Worm (Caenorhabditis elegans) whole organism, young adult: ENCODE results near the gene C49C8.2.
A peak's percentile ranks its signal among the peaks of the same experiment; 100 is the strongest.

ENCODE experiments used
- C17E4.6 ChIP-seq: fragments of 200-800 bp; sonication (Bioruptor generic); IDR thresholded peaks from 2 replicates; pipeline ENCODE4 v1.3.6; 2022; ENCODE audit warnings: missing genetic modification reagents, missing genetic modification characterization, missing compliant biosample characterization
- D2030.7 ChIP-seq: fragments of 200-800 bp; sonication (Bioruptor generic); IDR thresholded peaks from 2 replicates; pipeline ENCODE4 v1.3.6; 2022; ENCODE audit warnings: missing genetic modification reagents, missing genetic modification characterization, missing compliant biosample characterization
- F23B12.7 ChIP-seq: sonication (generic microtip); optimal IDR thresholded peaks from 2 replicates; lab custom pipeline; 2017; ENCODE audit warnings: missing genetic modification characterization, mild to moderate bottlenecking, missing compliant biosample characterization, antibody characterized with exemption, moderate library complexity; ENCODE audit not compliant: insufficient read depth
- F52B5.7 ChIP-seq: sonication (generic microtip); optimal IDR thresholded peaks from 2 replicates; lab custom pipeline; 2016; ENCODE audit warnings: mild to moderate bottlenecking, missing genetic modification characterization, missing compliant biosample characterization
- K12H6.12 ChIP-seq: fragments of 200-800 bp; sonication (Bioruptor generic); optimal IDR thresholded peaks from 2 replicates; lab custom pipeline; 2018; ENCODE audit warnings: mild to moderate bottlenecking, missing genetic modification characterization, missing compliant biosample characterization
- Y53G8AR.9 ChIP-seq: fragments of 200-800 bp; sonication (Bioruptor generic); conservative IDR thresholded peaks from 2 replicates; pipeline ENCODE4 v1.3.6; 2022; ENCODE audit warnings: missing genetic modification reagents, missing genetic modification characterization, missing compliant biosample characterization
- Y79H2A.3 ChIP-seq: fragments of 200-800 bp; sonication (Bioruptor generic); conservative IDR thresholded peaks from 2 replicates; pipeline ENCODE4 v1.3.6; 2022; ENCODE audit warnings: missing genetic modification reagents, missing genetic modification characterization, missing compliant biosample characterization
- akir-1 ChIP-seq: fragments of 200-800 bp; sonication (Bioruptor generic); optimal IDR thresholded peaks from 2 replicates; lab custom pipeline; 2018; ENCODE audit warnings: mild to moderate bottlenecking, missing genetic modification characterization, moderate library complexity, missing compliant biosample characterization
- ama-1 ChIP-seq, 3 experiments: fragments of 150-350 bp in 1 of 3; sonication (generic microtip) in 2 of 3; optimal IDR thresholded peaks; 2 replicates each; lab custom pipeline; 2014 to 2018; ENCODE audit warnings: missing biosample characterization in 2 of 3, missing genetic modification characterization in 2 of 3, missing genetic modification reagents in 2 of 3
- aptf-3 ChIP-seq: fragments of 200-800 bp; sonication (Bioruptor generic); IDR thresholded peaks from 2 replicates; pipeline ENCODE4 v1.3.6; 2022; ENCODE audit warnings: missing genetic modification characterization, missing compliant biosample characterization
- atf-7 ChIP-seq: sonication (generic microtip); optimal IDR thresholded peaks from 2 replicates; lab custom pipeline; 2017; ENCODE audit warnings: mild to moderate bottlenecking, missing genetic modification characterization, missing compliant biosample characterization
- attf-3 ChIP-seq: fragments of 200-800 bp; sonication (Bioruptor generic); conservative IDR thresholded peaks from 2 replicates; pipeline ENCODE4 v1.3.6; 2022; ENCODE audit warnings: missing genetic modification reagents, missing genetic modification characterization, missing compliant biosample characterization
- ccch-3 ChIP-seq: fragments of 200-800 bp; sonication (Bioruptor generic); optimal IDR thresholded peaks from 2 replicates; lab custom pipeline; 2018; ENCODE audit warnings: mild to moderate bottlenecking, missing genetic modification characterization, missing compliant biosample characterization
- cebp-2 ChIP-seq: fragments of 200-800 bp; sonication (Bioruptor generic); IDR thresholded peaks from 2 replicates; pipeline ENCODE4 v1.3.6; 2022; ENCODE audit warnings: missing genetic modification characterization, missing compliant biosample characterization
- die-1 ChIP-seq: sonication (generic microtip); optimal IDR thresholded peaks from 2 replicates; lab custom pipeline; 2016; ENCODE audit warnings: missing genotype, mild to moderate bottlenecking, missing genetic modification characterization, missing compliant biosample characterization
- dpl-1 ChIP-seq: fragments of 150-350 bp; optimal IDR thresholded peaks from 2 replicates; lab custom pipeline; 2014; ENCODE audit warnings: missing biosample characterization, missing genetic modification reagents, missing genetic modification characterization
- egrh-3 ChIP-seq: fragments of 200-800 bp; sonication (Bioruptor generic); IDR thresholded peaks from 2 replicates; pipeline ENCODE4 v1.3.6; 2022; ENCODE audit warnings: missing genetic modification reagents, missing genetic modification characterization, missing compliant biosample characterization
- fkh-3 ChIP-seq: sonication (generic microtip); optimal IDR thresholded peaks from 2 replicates; lab custom pipeline; 2016; ENCODE audit warnings: mild to moderate bottlenecking, missing genetic modification characterization, missing compliant biosample characterization
- him-1 ChIP-seq: sonication (generic microtip); optimal IDR thresholded peaks from 2 replicates; lab custom pipeline; 2016; ENCODE audit warnings: missing genotype, missing genetic modification reagents, missing genetic modification characterization, missing compliant biosample characterization
- hlh-12 ChIP-seq: sonication (generic microtip); optimal IDR thresholded peaks from 2 replicates; lab custom pipeline; 2016; ENCODE audit warnings: missing genetic modification characterization, missing compliant biosample characterization
- hlh-26 ChIP-seq: fragments of 200-800 bp; sonication (Bioruptor generic); conservative IDR thresholded peaks from 2 replicates; pipeline ENCODE4 v1.3.6; 2022; ENCODE audit warnings: missing genetic modification reagents, missing genetic modification characterization, missing compliant biosample characterization
- hmg-1.2 ChIP-seq: fragments of 200-800 bp; sonication (Bioruptor generic); IDR thresholded peaks from 2 replicates; pipeline ENCODE4 v1.3.6; 2022; ENCODE audit warnings: missing genetic modification reagents, missing genetic modification characterization, missing compliant biosample characterization
- hmg-20 ChIP-seq: fragments of 200-800 bp; sonication (Bioruptor generic); IDR thresholded peaks from 2 replicates; pipeline ENCODE4 v1.3.6; 2022; ENCODE audit warnings: missing genetic modification reagents, missing genetic modification characterization, missing compliant biosample characterization
- let-607 ChIP-seq, 2 experiments: fragments of 200-800 bp in 1 of 2; sonication (Bioruptor generic) in 1 of 2; sonication (generic microtip) in 1 of 2; optimal IDR thresholded peaks; 2 replicates each; lab custom pipeline; 2016 to 2018; ENCODE audit warnings: mild to moderate bottlenecking in 2 of 2, missing compliant biosample characterization in 2 of 2, missing genetic modification characterization in 2 of 2, moderate library complexity in 2 of 2, missing genotype in 1 of 2
- madf-10 ChIP-seq: sonication (generic microtip); optimal IDR thresholded peaks from 2 replicates; lab custom pipeline; 2016; ENCODE audit warnings: mild to moderate bottlenecking, missing genetic modification characterization, missing compliant biosample characterization
- madf-6 ChIP-seq: fragments of 200-800 bp; sonication (Bioruptor generic); IDR thresholded peaks from 2 replicates; pipeline ENCODE4 v1.3.6; 2022; ENCODE audit warnings: missing genetic modification reagents, missing genetic modification characterization, missing compliant biosample characterization
- mes-4 ChIP-seq: sonication (generic microtip); optimal IDR thresholded peaks from 2 replicates; lab custom pipeline; 2016; ENCODE audit warnings: missing genotype, missing genetic modification characterization, missing compliant biosample characterization
- nfya-1 ChIP-seq: sonication (generic microtip); optimal IDR thresholded peaks from 2 replicates; lab custom pipeline; 2017; ENCODE audit warnings: antibody characterized with exemption, missing compliant biosample characterization, missing genetic modification characterization, borderline replicate concordance; ENCODE audit not compliant: insufficient read depth
- nfya-2 ChIP-seq: fragments of 200-800 bp; sonication (Bioruptor generic); IDR thresholded peaks from 2 replicates; pipeline ENCODE4 v1.3.6; 2022; ENCODE audit warnings: missing genetic modification reagents, missing genetic modification characterization, missing compliant biosample characterization
- snpc-1.3 ChIP-seq: sonication (generic microtip); optimal IDR thresholded peaks from 2 replicates; lab custom pipeline; 2017; ENCODE audit warnings: missing genetic modification characterization, mild to moderate bottlenecking, missing compliant biosample characterization, antibody characterized with exemption, moderate library complexity, missing genotype, missing genetic modification reagents; ENCODE audit not compliant: insufficient read depth
- tbp1 ChIP-seq: fragments of 200-800 bp; sonication (Bioruptor generic); optimal IDR thresholded peaks from 2 replicates; lab custom pipeline; 2018; ENCODE audit warnings: mild to moderate bottlenecking, missing genetic modification characterization, missing compliant biosample characterization
- tbx-9 ChIP-seq: sonication (generic microtip); optimal IDR thresholded peaks from 2 replicates; lab custom pipeline; 2016; ENCODE audit warnings: borderline replicate concordance, missing genetic modification characterization, inconsistent platforms, missing compliant biosample characterization
- ztf-22 ChIP-seq: fragments of 200-800 bp; sonication (Bioruptor generic); optimal IDR thresholded peaks from 2 replicates; lab custom pipeline; 2018; ENCODE audit warnings: mild to moderate bottlenecking, missing genetic modification characterization, moderate library complexity, missing compliant biosample characterization

Gene C49C8.2

ce11 chrIV:8658122-8658521, 7.2 kb downstream of the C49C8.2 start, which contains the start of gene C49C8.6:
C49C8.6 (minus strand) TSS chrIV:8658222.
- no peak for TF ChIP-seq dpl-1 (GFP tag; lab: Kevin White, UChicago)
- no peak for TF ChIP-seq hmg-1.2 (GFP tag; lab: Robert Waterston, UW)
- TF ChIP-seq nfya-1 (tag; lab: Kevin White, UChicago) = no peak
- TF ChIP-seq ama-1 (optimal IDR thresholded peaks at IDR 0.05; lab: Kevin White, UChicago) = no peak
- TF ChIP-seq ama-1 (GFP tag; optimal IDR thresholded peaks at IDR 0.05; lab: Kevin White, UChicago) = no peak
- TF ChIP-seq hmg-20 (GFP tag; lab: Robert Waterston, UW) = no peak
- no peak for TF ChIP-seq cebp-2 (GFP tag; lab: Robert Waterston, UW)
- no peak for TF ChIP-seq ccch-3 (GFP tag; lab: Kevin White, UChicago)

ce11 chrIV:8665778-8666177, 14.9 kb downstream of the C49C8.2 start:
- no peak for TF ChIP-seq Y79H2A.3 (GFP tag; lab: Robert Waterston, UW)
- peak; percentile 94 for TF ChIP-seq attf-3 (GFP tag; lab: Robert Waterston, UW)

- peak; percentile 63; the same call in 1 of the 2 replicates for TF ChIP-seq egrh-3 (GFP tag; lab: Robert Waterston, UW)
- TF ChIP-seq, all 124 proteins: peak for 1; not testable (repeated sequence) for 123
Observed at ce11 chrIV:8667155-8667554, 16.3 kb downstream of the C49C8.2 start.

ce11 chrIV:8668635-8669034, 17.7 kb downstream of the C49C8.2 start, which contains the start of gene cdh-5:
cdh-5 (plus strand) TSS chrIV:8668935.
- TF ChIP-seq hmg-20 (GFP tag; lab: Robert Waterston, UW) (no peak), aptf-3 (GFP tag; lab: Robert Waterston, UW) (no peak), K12H6.12 (tag; lab: Kevin White, UChicago) (no peak), madf-6 (GFP tag; lab: Robert Waterston, UW) (no peak), nfya-2 (no peak), nfya-1 (tag; lab: Kevin White, UChicago) (no peak), hmg-1.2 (GFP tag; lab: Robert Waterston, UW) (no peak), him-1 (tag; lab: Kevin White, UChicago) (no peak), atf-7 (tag; lab: Kevin White, UChicago) (no peak), Y79H2A.3 (GFP tag; lab: Robert Waterston, UW) (no peak), fkh-3 (tag; lab: Kevin White, UChicago) (no peak), F52B5.7 (tag; lab: Kevin White, UChicago) (no peak), snpc-1.3 (tag; lab: Kevin White, UChicago) (no peak), madf-10 (no peak), Y53G8AR.9 (GFP tag; lab: Robert Waterston, UW) (no peak), mes-4 (tag; lab: Kevin White, UChicago) (no peak), D2030.7 (no peak), tbx-9 (tag; lab: Kevin White, UChicago) (no peak), tbp1 (no peak), F23B12.7 (tag; lab: Kevin White, UChicago) (no peak)

ce11 chrIV:8673733-8674375, 23.0 kb downstream of the C49C8.2 start:
- TF ChIP-seq hlh-12 (tag; lab: Kevin White, UChicago) = no peak
- no peak for TF ChIP-seq akir-1 (GFP tag; lab: Kevin White, UChicago)
- TF ChIP-seq ztf-22 = no peak
- TF ChIP-seq let-607 (tag; optimal IDR thresholded peaks at IDR 0.05; lab: Kevin White, UChicago) = no peak
- no peak for TF ChIP-seq hlh-26 (GFP tag; lab: Robert Waterston, UW)
- no peak for TF ChIP-seq die-1
- TF ChIP-seq dpl-1 (GFP tag; lab: Kevin White, UChicago) = no peak
- no peak for TF ChIP-seq C17E4.6 (GFP tag; lab: Robert Waterston, UW)
